Worm (Caenorhabditis elegans): ENCODE results near the gene srt-15.

ce11 chrV:3088768-3089167 is 26.8 kb upstream of the srt-15 start, which contains the start of gene acs-21:
- no peak for TF ChIP-seq mcd-1 (GFP tag; IDR thresholded peaks at IDR 0.05)
- TF ChIP-seq B0336.3 (GFP tag; IDR thresholded peaks at IDR 0.05), result no peak
- no peak for TF ChIP-seq ztf-6 (GFP tag; IDR thresholded peaks at IDR 0.05)
- no peak for TF ChIP-seq F49E8.2 (tag; optimal IDR thresholded peaks at IDR 0.05; ENCODE audit: insufficient read depth)
- no peak for TF ChIP-seq F33H1.4 (GFP tag; IDR thresholded peaks at IDR 0.05)
- TF ChIP-seq pha-4 (tag; optimal IDR thresholded peaks at IDR 0.05), result no peak
- TF ChIP-seq repo-1 (tag; optimal IDR thresholded peaks at IDR 0.05), result no peak
- no peak for TF ChIP-seq sea-2 (GFP tag; IDR thresholded peaks at IDR 0.05)
- no peak for TF ChIP-seq ZK185.1 (tag; optimal IDR thresholded peaks at IDR 0.05; ENCODE audit: poor library complexity, severe bottlenecking)
- TF ChIP-seq Y56A3A.18 (GFP tag; IDR thresholded peaks at IDR 0.05), result no peak
- no peak for TF ChIP-seq xnd-1 (tag; optimal IDR thresholded peaks at IDR 0.05)
